Worm (Caenorhabditis elegans) whole organism, L3 larva: ENCODE data around the gene F36H9.4.

ENCODE experiments used
- ZK546.5 ChIP-seq: sonication (generic microtip); optimal IDR thresholded peaks from 2 replicates; lab custom pipeline; 2017; ENCODE audit warnings: missing biosample characterization, missing genetic modification characterization
- aly-2 ChIP-seq: fragments of 150-350 bp; optimal IDR thresholded peaks from 2 replicates; lab custom pipeline; 2014; ENCODE audit warnings: missing biosample characterization, missing genetic modification characterization
- daf-12 ChIP-seq: fragments of 150-350 bp; optimal IDR thresholded peaks from 2 replicates; lab custom pipeline; 2014; ENCODE audit warnings: missing biosample characterization, missing genetic modification reagents, missing genetic modification characterization
- elt-3 ChIP-seq, 3 experiments: fragments of 150-350 bp in 1 of 3; sonication (generic microtip) in 2 of 3; optimal IDR thresholded peaks; 2 replicates in 2 of 3; 4 replicates in 1 of 3; lab custom pipeline; 2014 to 2017; ENCODE audit warnings: missing biosample characterization in 3 of 3, missing genetic modification characterization in 3 of 3
- hmg-11 ChIP-seq: sonication (generic microtip); optimal IDR thresholded peaks from 2 replicates; lab custom pipeline; 2016; ENCODE audit warnings: missing genetic modification characterization, missing compliant biosample characterization
- jun-1 ChIP-seq: fragments of 150-350 bp; optimal IDR thresholded peaks from 2 replicates; lab custom pipeline; 2014; ENCODE audit warnings: missing biosample characterization, missing genetic modification reagents, missing genetic modification characterization
- nfya-1 ChIP-seq: sonication (generic microtip); optimal IDR thresholded peaks from 2 replicates; lab custom pipeline; 2017; ENCODE audit warnings: missing genetic modification characterization, mild to moderate bottlenecking, missing compliant biosample characterization, antibody characterized with exemption, moderate library complexity; ENCODE audit not compliant: insufficient read depth
- tbx-2 ChIP-seq: sonication (generic microtip); optimal IDR thresholded peaks from 2 replicates; lab custom pipeline; 2016; ENCODE audit warnings: mild to moderate bottlenecking, missing genetic modification characterization, missing compliant biosample characterization
- ztf-11 ChIP-seq: fragments of 150-350 bp; optimal IDR thresholded peaks from 2 replicates; lab custom pipeline; 2014; ENCODE audit warnings: missing biosample characterization, missing genetic modification characterization

ce11 chrV:1734569-1734968 is 44.5 kb downstream of the F36H9.4 start, which contains the start of gene str-160:
- no peak for TF ChIP-seq ztf-11 (tag; lab: Kevin White, UChicago)
- no peak for TF ChIP-seq jun-1
- no peak for TF ChIP-seq aly-2
- TF ChIP-seq ZK546.5, result no peak
- no peak for TF ChIP-seq hmg-11
- TF ChIP-seq elt-3 (tag; optimal IDR thresholded peaks at IDR 0.05; lab: Kevin White, UChicago), result no peak
- TF ChIP-seq daf-12 (tag; lab: Kevin White, UChicago), result no peak
- TF ChIP-seq nfya-1, result no peak
- no peak for TF ChIP-seq tbx-2 (tag; lab: Kevin White, UChicago)
